Fruit fly (Drosophila melanogaster) whole organism, adult: ENCODE measurements around the gene Cyp1.
A peak's percentile ranks its signal among the peaks of the same experiment; 100 is the strongest.

Experiments
- CG11617 ChIP-seq: fragments of 200-800 bp; sonication (Bioruptor generic); optimal IDR thresholded peaks from 2 replicates; lab custom pipeline; 2017; ENCODE audit warnings: mild to moderate bottlenecking, missing biosample characterization, missing genetic modification reagents, missing genetic modification characterization
- CG12768 ChIP-seq: fragments of 200-800 bp; sonication (Bioruptor generic); optimal IDR thresholded peaks from 2 replicates; lab custom pipeline; 2017; ENCODE audit warnings: missing biosample characterization, missing genetic modification characterization, mild to moderate bottlenecking, moderate library complexity, missing genetic modification reagents
- CG14711 ChIP-seq: fragments of 200-800 bp; sonication (Bioruptor generic); optimal IDR thresholded peaks from 2 replicates; lab custom pipeline; 2018; ENCODE audit warnings: missing biosample characterization, mild to moderate bottlenecking, missing genetic modification characterization, moderate library complexity
- CG1620 ChIP-seq: fragments of 200-800 bp; sonication (Bioruptor generic); optimal IDR thresholded peaks from 2 replicates; lab custom pipeline; 2016; ENCODE audit warnings: missing biosample characterization, missing genetic modification characterization
- CG33017 ChIP-seq: fragments of 200-800 bp; sonication (Bioruptor generic); optimal IDR thresholded peaks from 2 replicates; lab custom pipeline; 2018; ENCODE audit warnings: missing biosample characterization, mild to moderate bottlenecking, missing genetic modification characterization, moderate library complexity
- CG5204 ChIP-seq: fragments of 200-800 bp; sonication (Bioruptor generic); optimal IDR thresholded peaks from 2 replicates; lab custom pipeline; 2016; ENCODE audit warnings: missing biosample characterization, missing genetic modification characterization
- CG7045 ChIP-seq: fragments of 200-800 bp; sonication (Bioruptor generic); optimal IDR thresholded peaks from 2 replicates; lab custom pipeline; 2017; ENCODE audit warnings: missing biosample characterization, mild to moderate bottlenecking, missing genetic modification characterization
- CG7101 ChIP-seq: fragments of 200-800 bp; sonication (Bioruptor generic); optimal IDR thresholded peaks from 2 replicates; lab custom pipeline; 2018; ENCODE audit warnings: missing biosample characterization, mild to moderate bottlenecking, missing genetic modification characterization, moderate library complexity
- Clk ChIP-seq: fragments of 200-800 bp; sonication (Bioruptor generic); optimal IDR thresholded peaks from 2 replicates; lab custom pipeline; 2017; ENCODE audit warnings: missing biosample characterization, missing genetic modification characterization
- Crg-1 ChIP-seq: fragments of 200-800 bp; sonication (Bioruptor generic); optimal IDR thresholded peaks from 2 replicates; lab custom pipeline; 2016; ENCODE audit warnings: missing biosample characterization, missing genetic modification characterization
- Hr96 ChIP-seq: fragments of 200-800 bp; sonication (Bioruptor generic); optimal IDR thresholded peaks from 2 replicates; lab custom pipeline; 2016; ENCODE audit warnings: missing biosample characterization, missing genetic modification characterization
- Mnt ChIP-seq: fragments of 200-800 bp; sonication (Bioruptor generic); optimal IDR thresholded peaks from 2 replicates; lab custom pipeline; 2016; ENCODE audit warnings: missing biosample characterization, mild to moderate bottlenecking, missing genetic modification characterization
- bab1 ChIP-seq: fragments of 200-800 bp; sonication (Bioruptor generic); optimal IDR thresholded peaks from 3 replicates; lab custom pipeline; 2019; ENCODE audit warnings: missing biosample characterization, mild to moderate bottlenecking, missing genetic modification characterization, moderate library complexity
- cic ChIP-seq: fragments of 200-800 bp; sonication (Bioruptor generic); optimal IDR thresholded peaks from 2 replicates; lab custom pipeline; 2017; ENCODE audit warnings: missing biosample characterization, mild to moderate bottlenecking, missing genetic modification characterization, moderate library complexity
- cnc ChIP-seq, 2 experiments: fragments of >200 bp; optimal IDR thresholded peaks; 2 replicates each; lab custom pipeline; 2017
- kay ChIP-seq: fragments of 200-800 bp; sonication (Bioruptor generic); peaks from one replicate; lab custom pipeline; 2016; ENCODE audit warnings: missing biosample characterization, missing genetic modification characterization, borderline replicate concordance
- ovo ChIP-seq: fragments of 200-800 bp; sonication (Bioruptor generic); optimal IDR thresholded peaks from 2 replicates; lab custom pipeline; 2016; ENCODE audit warnings: missing biosample characterization, missing genetic modification characterization
- pad ChIP-seq: fragments of 200-800 bp; sonication (Bioruptor generic); optimal IDR thresholded peaks from 3 replicates; lab custom pipeline; 2017; ENCODE audit warnings: missing biosample characterization, missing genetic modification characterization, mild to moderate bottlenecking, moderate library complexity, missing genetic modification reagents
- tj ChIP-seq: fragments of 200-800 bp; sonication (Bioruptor generic); optimal IDR thresholded peaks from 3 replicates; lab custom pipeline; 2017; ENCODE audit warnings: missing biosample characterization, mild to moderate bottlenecking, missing genetic modification characterization, moderate library complexity
- toe ChIP-seq: fragments of 200-800 bp; sonication (Bioruptor generic); optimal IDR thresholded peaks from 2 replicates; lab custom pipeline; 2016; ENCODE audit warnings: missing biosample characterization, missing genetic modification characterization

The Cyp1 gene

dm6 chrX:16320197-16320921 lies at the start of gene Cyp1:
Cyp1 (minus strand) TSS chrX:16320370.
- TF ChIP-seq Hr96 (GFP tag; lab: Kevin White, UChicago) = no peak
- TF ChIP-seq CG14711 = peak; percentile 58
- TF ChIP-seq CG7101 (tag; lab: Kevin White, UChicago) = peak; percentile 66
- peak; percentile 75 for TF ChIP-seq tj
- no peak for TF ChIP-seq CG5204 (GFP tag; lab: Kevin White, UChicago)
- peak; percentile 86 for TF ChIP-seq Mnt (GFP tag; lab: Kevin White, UChicago)
- TF ChIP-seq CG1620 (GFP tag; lab: Kevin White, UChicago) = peak; percentile 40
- peak; percentile 21 for TF ChIP-seq CG11617 (GFP tag; lab: Kevin White, UChicago)
- peak; percentile 13 for TF ChIP-seq pad (GFP tag; lab: Kevin White, UChicago)
- TF ChIP-seq kay (GFP tag; lab: Kevin White, UChicago) = no peak
- TF ChIP-seq CG12768 (GFP tag; lab: Kevin White, UChicago) = peak; percentile 58
- TF ChIP-seq CG7045 (GFP tag; lab: Kevin White, UChicago) = no peak
- no peak for TF ChIP-seq toe (GFP tag; lab: Kevin White, UChicago)
- peak; percentile 31 for TF ChIP-seq ovo (GFP tag; lab: Kevin White, UChicago)
- TF ChIP-seq CG33017 = peak; percentile 13
- peak; percentile 50 for TF ChIP-seq bab1
- TF ChIP-seq cnc (optimal IDR thresholded peaks at IDR 0.05; lab: Kevin White, UChicago) = no peak
- no peak for TF ChIP-seq Clk (GFP tag; lab: Kevin White, UChicago)
- TF ChIP-seq cic (GFP tag; lab: Kevin White, UChicago) = peak; percentile 17
- TF ChIP-seq Crg-1 (GFP tag; lab: Kevin White, UChicago) = peak; percentile 72

dm6 chrX:16368585-16368984 lies 48.4 kb upstream of the Cyp1 start:
- TF ChIP-seq CG11617 (GFP tag; lab: Kevin White, UChicago) = no peak
- no peak for TF ChIP-seq CG5204 (GFP tag; lab: Kevin White, UChicago)
- TF ChIP-seq cic (GFP tag; lab: Kevin White, UChicago) = no peak
- no peak for TF ChIP-seq CG14711
- no peak for TF ChIP-seq Crg-1 (GFP tag; lab: Kevin White, UChicago)
- no peak for TF ChIP-seq tj
- no peak for TF ChIP-seq CG7101 (tag; lab: Kevin White, UChicago)
- TF ChIP-seq Hr96 (GFP tag; lab: Kevin White, UChicago) = no peak
- TF ChIP-seq CG33017 = no peak
- no peak for TF ChIP-seq CG12768 (GFP tag; lab: Kevin White, UChicago)
- TF ChIP-seq bab1 = no peak
- TF ChIP-seq Clk (GFP tag; lab: Kevin White, UChicago) = no peak
- no peak for TF ChIP-seq pad (GFP tag; lab: Kevin White, UChicago)
- no peak for TF ChIP-seq cnc (optimal IDR thresholded peaks at IDR 0.05; lab: Kevin White, UChicago)
- TF ChIP-seq kay (GFP tag; lab: Kevin White, UChicago) = no peak
- TF ChIP-seq toe (GFP tag; lab: Kevin White, UChicago) = no peak
- no peak for TF ChIP-seq CG1620 (GFP tag; lab: Kevin White, UChicago)
- TF ChIP-seq ovo (GFP tag; lab: Kevin White, UChicago) = no peak
- TF ChIP-seq Mnt (GFP tag; lab: Kevin White, UChicago) = no peak

- TF ChIP-seq bab1 (peak; percentile 33), Crg-1 (GFP tag; lab: Kevin White, UChicago) (peak; percentile 1), toe (GFP tag; lab: Kevin White, UChicago) (no peak), Mnt (GFP tag; lab: Kevin White, UChicago) (peak; percentile 41), pad (GFP tag; lab: Kevin White, UChicago) (no peak)
Measured at dm6 chrX:16361306-16361705, 41.1 kb upstream of the Cyp1 start, which contains the start of gene nonA. nonA (plus strand) TSS chrX:16361569.

dm6 chrX:16358670-16359320 lies 38.6 kb upstream of the Cyp1 start, which contains the start of the genes U2af50 and PIG-Q:
U2af50 (minus strand) TSS chrX:16359039.
PIG-Q (plus strand) TSS chrX:16359143.
- peak; percentile 82 for TF ChIP-seq CG33017
- peak; percentile 75 for TF ChIP-seq kay (GFP tag; lab: Kevin White, UChicago)
- TF ChIP-seq cnc (optimal IDR thresholded peaks at IDR 0.05; lab: Kevin White, UChicago) = no peak
- TF ChIP-seq toe (GFP tag; lab: Kevin White, UChicago) = peak; percentile 65
- no peak for TF ChIP-seq cic (GFP tag; lab: Kevin White, UChicago)
- TF ChIP-seq CG5204 (GFP tag; lab: Kevin White, UChicago) = no peak
- peak; percentile 41 for TF ChIP-seq CG1620 (GFP tag; lab: Kevin White, UChicago)
- peak; percentile 84 for TF ChIP-seq CG12768 (GFP tag; lab: Kevin White, UChicago)
- no peak for TF ChIP-seq Hr96 (GFP tag; lab: Kevin White, UChicago)
- TF ChIP-seq CG7045 (GFP tag; lab: Kevin White, UChicago) = peak; percentile 76
- TF ChIP-seq CG14711 = peak; percentile 90
- peak; percentile 73 for TF ChIP-seq Crg-1 (GFP tag; lab: Kevin White, UChicago)
- TF ChIP-seq Clk (GFP tag; lab: Kevin White, UChicago) = peak; percentile 59
- peak; percentile 93 for TF ChIP-seq CG11617 (GFP tag; lab: Kevin White, UChicago)
- TF ChIP-seq ovo (GFP tag; lab: Kevin White, UChicago) = peak; percentile 89
- TF ChIP-seq Mnt (GFP tag; lab: Kevin White, UChicago) = peak; percentile 84
- peak; percentile 78 for TF ChIP-seq pad (GFP tag; lab: Kevin White, UChicago)
- TF ChIP-seq CG7101 (tag; lab: Kevin White, UChicago) = peak; percentile 94
- peak; percentile 78 for TF ChIP-seq tj
- peak; percentile 94 for TF ChIP-seq bab1

dm6 chrX:16350062-16350461 lies 29.9 kb upstream of the Cyp1 start, which contains the start of gene sl:
sl (plus strand) TSS chrX:16350315.
- peak; percentile 67 for TF ChIP-seq CG14711
- no peak for TF ChIP-seq ovo (GFP tag; lab: Kevin White, UChicago)
